Fruit fly (Drosophila melanogaster) whole organism, embryonic: ENCODE measurements around the gene CG46397.

Experiments
- Atf-2 ChIP-seq: fragments of 200-800 bp; sonication (Bioruptor generic); optimal IDR thresholded peaks from 2 replicates; lab custom pipeline; 2016; ENCODE audit warnings: missing biosample characterization, missing genetic modification characterization
- CG10565 ChIP-seq: fragments of 200-800 bp; sonication (Bioruptor generic); optimal IDR thresholded peaks from 3 replicates; lab custom pipeline; 2016; ENCODE audit warnings: missing biosample characterization, mild to moderate bottlenecking, missing genetic modification characterization
- CG11696 ChIP-seq: fragments of 200-800 bp; sonication (Bioruptor generic); IDR thresholded peaks from 2 replicates; pipeline ENCODE4 v1.3.6; 2022; ENCODE audit warnings: missing biosample characterization, missing genetic modification characterization
- CG12071 ChIP-seq: fragments of 200-800 bp; sonication (Bioruptor generic); optimal IDR thresholded peaks from 3 replicates; lab custom pipeline; 2018; ENCODE audit warnings: missing biosample characterization, mild to moderate bottlenecking, missing genetic modification characterization
- CG12104 ChIP-seq: fragments of 200-800 bp; sonication (Bioruptor generic); optimal IDR thresholded peaks from 3 replicates; lab custom pipeline; 2016; ENCODE audit warnings: missing biosample characterization, missing genetic modification characterization
- CG14050 ChIP-seq: fragments of 200-800 bp; sonication (Bioruptor generic); IDR thresholded peaks from 3 replicates; pipeline ENCODE4 v1.3.6; 2022; ENCODE audit warnings: missing biosample characterization, missing genetic modification characterization
- CG14667 ChIP-seq: fragments of 200-800 bp; sonication (Bioruptor generic); IDR thresholded peaks from 2 replicates; pipeline ENCODE4 v1.3.6; 2022; ENCODE audit warnings: missing biosample characterization, missing genetic modification characterization
- CG17361 ChIP-seq: fragments of 200-800 bp; sonication (Bioruptor generic); IDR thresholded peaks from 3 replicates; pipeline ENCODE4 v1.3.6; 2022; ENCODE audit warnings: missing biosample characterization, missing genetic modification characterization
- CG17912 ChIP-seq: fragments of 200-800 bp; sonication (Bioruptor generic); optimal IDR thresholded peaks from 2 replicates; lab custom pipeline; 2018; ENCODE audit warnings: missing biosample characterization, mild to moderate bottlenecking, missing genetic modification characterization
- CG18476 ChIP-seq: fragments of 200-800 bp; sonication (Bioruptor generic); optimal IDR thresholded peaks from 2 replicates; lab custom pipeline; 2016; ENCODE audit warnings: missing biosample characterization, mild to moderate bottlenecking, missing genetic modification characterization
- CG2678 ChIP-seq: fragments of 200-800 bp; sonication (Bioruptor generic); optimal IDR thresholded peaks from 3 replicates; lab custom pipeline; 2019; ENCODE audit warnings: missing biosample characterization, mild to moderate bottlenecking, missing genetic modification characterization, moderate library complexity
- CG3281 ChIP-seq: fragments of 200-800 bp; sonication (Bioruptor generic); optimal IDR thresholded peaks from 3 replicates; lab custom pipeline; 2017; ENCODE audit warnings: missing biosample characterization, mild to moderate bottlenecking, missing genetic modification characterization
- CG34224 ChIP-seq: fragments of 200-800 bp; sonication (Bioruptor generic); IDR thresholded peaks from 3 replicates; pipeline ENCODE4 v1.3.6; 2022; ENCODE audit warnings: missing biosample characterization, missing genetic modification characterization; ENCODE audit not compliant: partially characterized antibody
- CG3847 ChIP-seq: fragments of 200-800 bp; sonication (Bioruptor generic); IDR thresholded peaks from 2 replicates; pipeline ENCODE4 v1.3.6; 2022; ENCODE audit warnings: missing biosample characterization, missing genetic modification characterization
- CG6175 ChIP-seq: fragments of 200-800 bp; sonication (Bioruptor generic); IDR thresholded peaks from 3 replicates; pipeline ENCODE4 v1.3.6; 2022; ENCODE audit warnings: missing biosample characterization, missing genetic modification characterization
- CG6854 ChIP-seq: fragments of 200-800 bp; sonication (Bioruptor generic); optimal IDR thresholded peaks from 3 replicates; lab custom pipeline; 2017; ENCODE audit warnings: missing biosample characterization, mild to moderate bottlenecking, missing genetic modification characterization
- CG7271 ChIP-seq: fragments of 200-800 bp; sonication (Bioruptor generic); optimal IDR thresholded peaks from 2 replicates; lab custom pipeline; 2018; ENCODE audit warnings: missing biosample characterization, mild to moderate bottlenecking, missing genetic modification characterization, moderate library complexity
- CG7556 ChIP-seq: fragments of 200-800 bp; sonication (Bioruptor generic); optimal IDR thresholded peaks from 2 replicates; lab custom pipeline; 2017; ENCODE audit warnings: missing biosample characterization, mild to moderate bottlenecking, missing genetic modification characterization
- CG7928 ChIP-seq: fragments of 200-800 bp; sonication (Bioruptor generic); optimal IDR thresholded peaks from 2 replicates; lab custom pipeline; 2017; ENCODE audit warnings: missing biosample characterization, mild to moderate bottlenecking, missing genetic modification characterization
- CG8359 ChIP-seq: fragments of 200-800 bp; sonication (Bioruptor generic); optimal IDR thresholded peaks from 2 replicates; lab custom pipeline; 2017; ENCODE audit warnings: missing biosample characterization, mild to moderate bottlenecking, missing genetic modification characterization, borderline replicate concordance
- CG9215 ChIP-seq: fragments of 200-800 bp; sonication (Bioruptor generic); IDR thresholded peaks from 2 replicates; pipeline ENCODE4 v1.3.6; 2022; ENCODE audit warnings: missing biosample characterization, missing genetic modification characterization
- CHES-1-like ChIP-seq: fragments of 200-800 bp; sonication (Bioruptor generic); optimal IDR thresholded peaks from 2 replicates; lab custom pipeline; 2016; ENCODE audit warnings: missing biosample characterization, missing genetic modification characterization
- CkIIα-i1 ChIP-seq: fragments of 200-800 bp; sonication (Bioruptor generic); IDR thresholded peaks from 2 replicates; pipeline ENCODE4 v1.3.6; 2022; ENCODE audit warnings: missing biosample characterization, missing genetic modification characterization
- CrebB ChIP-seq: fragments of 200-800 bp; sonication (Bioruptor generic); optimal IDR thresholded peaks from 3 replicates; lab custom pipeline; 2018; ENCODE audit warnings: missing biosample characterization, mild to moderate bottlenecking, missing genetic modification characterization
- Doc2 ChIP-seq: fragments of 200-800 bp; sonication (Bioruptor generic); IDR thresholded peaks from 2 replicates; pipeline ENCODE4 v1.3.6; 2022; ENCODE audit warnings: missing biosample characterization, missing genetic modification characterization
- Drgx ChIP-seq: fragments of 200-800 bp; sonication (Bioruptor generic); IDR thresholded peaks from 2 replicates; pipeline ENCODE4 v1.3.6; 2022; ENCODE audit warnings: missing biosample characterization, missing genetic modification characterization
- E2f1 ChIP-seq: fragments of 200-800 bp; sonication (Bioruptor generic); IDR thresholded peaks from 2 replicates; pipeline ENCODE4 v1.3.6; 2022; ENCODE audit warnings: missing biosample characterization, missing genetic modification characterization
- H15 ChIP-seq: fragments of 200-800 bp; sonication (Bioruptor generic); IDR thresholded peaks from 3 replicates; pipeline ENCODE4 v1.3.6; 2022; ENCODE audit warnings: missing biosample characterization, missing genetic modification characterization
- HLH3B ChIP-seq: fragments of 200-800 bp; sonication (Bioruptor generic); IDR thresholded peaks from 2 replicates; pipeline ENCODE4 v1.3.6; 2022; ENCODE audit warnings: missing biosample characterization, missing genetic modification characterization
- Hsf ChIP-seq: fragments of 200-800 bp; sonication (Bioruptor generic); optimal IDR thresholded peaks from 3 replicates; lab custom pipeline; 2016; ENCODE audit warnings: missing biosample characterization, missing genetic modification characterization
- MESR4 ChIP-seq: fragments of 200-800 bp; sonication (Bioruptor generic); optimal IDR thresholded peaks from 2 replicates; lab custom pipeline; 2018; ENCODE audit warnings: missing biosample characterization, mild to moderate bottlenecking, missing genetic modification characterization, moderate library complexity
- NC2β ChIP-seq: fragments of 200-800 bp; sonication (Bioruptor generic); optimal IDR thresholded peaks from 2 replicates; lab custom pipeline; 2016; ENCODE audit warnings: missing biosample characterization, missing genetic modification characterization
- NfI ChIP-seq: fragments of 200-800 bp; sonication (Bioruptor generic); optimal IDR thresholded peaks from 3 replicates; lab custom pipeline; 2018; ENCODE audit warnings: missing biosample characterization, mild to moderate bottlenecking, missing genetic modification characterization, moderate library complexity
- Spps ChIP-seq: fragments of 200-800 bp; sonication (Bioruptor generic); optimal IDR thresholded peaks from 2 replicates; lab custom pipeline; 2018; ENCODE audit warnings: missing biosample characterization, mild to moderate bottlenecking, missing genetic modification characterization
- az2 ChIP-seq: fragments of 200-800 bp; sonication (Bioruptor generic); optimal IDR thresholded peaks from 3 replicates; lab custom pipeline; 2016; ENCODE audit warnings: missing biosample characterization, missing genetic modification characterization
- bbx ChIP-seq: fragments of 200-800 bp; sonication (Bioruptor generic); IDR thresholded peaks from 2 replicates; pipeline ENCODE4 v1.3.6; 2022; ENCODE audit warnings: missing biosample characterization, missing genetic modification characterization; ENCODE audit not compliant: partially characterized antibody
- bowl ChIP-seq: fragments of 200-800 bp; sonication (Bioruptor generic); IDR thresholded peaks from 2 replicates; pipeline ENCODE4 v1.3.6; 2022; ENCODE audit warnings: missing biosample characterization, missing genetic modification characterization
- btn ChIP-seq: fragments of 200-800 bp; sonication (Bioruptor generic); optimal IDR thresholded peaks from 2 replicates; lab custom pipeline; 2016; ENCODE audit warnings: missing biosample characterization, missing genetic modification characterization
- croc ChIP-seq: fragments of 200-800 bp; sonication (Bioruptor generic); conservative IDR thresholded peaks from 3 replicates; pipeline ENCODE4 v1.3.6; 2022; ENCODE audit warnings: missing biosample characterization, missing genetic modification characterization
- danr ChIP-seq: fragments of 200-800 bp; sonication (Bioruptor generic); IDR thresholded peaks from 2 replicates; pipeline ENCODE4 v1.3.6; 2022; ENCODE audit warnings: missing biosample characterization, missing genetic modification characterization
- dmrt11E ChIP-seq: fragments of 200-800 bp; sonication (Bioruptor generic); optimal IDR thresholded peaks from 3 replicates; lab custom pipeline; 2018; ENCODE audit warnings: missing biosample characterization, mild to moderate bottlenecking, missing genetic modification characterization, moderate library complexity
- dysf ChIP-seq: fragments of 200-800 bp; sonication (Bioruptor generic); IDR thresholded peaks from 3 replicates; pipeline ENCODE4 v1.3.6; 2022; ENCODE audit warnings: missing biosample characterization, missing genetic modification characterization
- fru ChIP-seq: fragments of >200 bp; optimal IDR thresholded peaks from 2 replicates; lab custom pipeline; 2017
- lov ChIP-seq, 2 experiments: fragments of 200-800 bp in 1 of 2; fragments of >200 bp in 1 of 2; sonication (Bioruptor generic) in 1 of 2; IDR thresholded peaks in 1 of 2; optimal IDR thresholded peaks in 1 of 2; 2 replicates in 1 of 2; 3 replicates in 1 of 2; pipeline versions ENCODE4 v1.3.6 to Lab custom; 2017 to 2022; ENCODE audit warnings: missing biosample characterization in 1 of 2, missing genetic modification characterization in 1 of 2
- nerfin-1 ChIP-seq: fragments of 200-800 bp; sonication (Bioruptor generic); optimal IDR thresholded peaks from 3 replicates; lab custom pipeline; 2019; ENCODE audit warnings: missing biosample characterization, mild to moderate bottlenecking, missing genetic modification characterization, moderate library complexity
- pnt ChIP-seq: fragments of 200-800 bp; sonication (Bioruptor generic); optimal IDR thresholded peaks from 3 replicates; lab custom pipeline; 2016; ENCODE audit warnings: missing biosample characterization, missing genetic modification characterization
- prd ChIP-seq, 3 experiments: fragments of >200 bp in 2 of 3; fragments of 200-800 bp in 1 of 3; sonication (Bioruptor generic) in 1 of 3; optimal IDR thresholded peaks in 2 of 3; IDR thresholded peaks in 1 of 3; 2 replicates in 2 of 3; 3 replicates in 1 of 3; pipeline versions ENCODE4 v1.3.6 to Lab custom; 2017 to 2022; ENCODE audit warnings: missing biosample characterization in 1 of 3, missing genetic modification characterization in 1 of 3
- toy ChIP-seq: fragments of 200-800 bp; sonication (Bioruptor generic); IDR thresholded peaks from 2 replicates; pipeline ENCODE4 v1.3.6; 2022; ENCODE audit warnings: missing biosample characterization, missing genetic modification characterization
- tup ChIP-seq: fragments of 200-800 bp; sonication (Bioruptor generic); optimal IDR thresholded peaks from 2 replicates; lab custom pipeline; 2016; ENCODE audit warnings: missing biosample characterization, mild to moderate bottlenecking, missing genetic modification characterization, moderate library complexity
- unc-4 ChIP-seq: fragments of 200-800 bp; sonication (Bioruptor generic); IDR thresholded peaks from 2 replicates; pipeline ENCODE4 v1.3.6; 2022; ENCODE audit warnings: missing biosample characterization, missing genetic modification characterization; ENCODE audit not compliant: partially characterized antibody
- wdn ChIP-seq: fragments of 200-800 bp; sonication (Bioruptor generic); IDR thresholded peaks from 2 replicates; pipeline ENCODE4 v1.3.6; 2022; ENCODE audit warnings: missing biosample characterization, missing genetic modification characterization
- zfh2 ChIP-seq: fragments of 200-800 bp; sonication (Bioruptor generic); optimal IDR thresholded peaks from 2 replicates; lab custom pipeline; 2016; ENCODE audit warnings: missing biosample characterization, missing genetic modification characterization

The CG46397 gene

dm6 chr2L:8943110-8943509 is 4.0 kb upstream of the CG46397 start, which contains the start of gene CG9515 (continued):
- TF ChIP-seq CG9215 (GFP tag; lab: Robert Waterston, UW) (no peak), CG10565 (GFP tag; lab: Kevin White, UChicago) (no peak), E2f1 (no peak), Hsf (GFP tag; lab: Kevin White, UChicago) (no peak), CG34224 (GFP tag; lab: Robert Waterston, UW) (peak; percentile 85), lov (optimal IDR thresholded peaks at IDR 0.05; lab: Kevin White, UChicago) (no peak), lov (GFP tag; IDR thresholded peaks at IDR 0.05; lab: Robert Waterston, UW) (no peak), CG3847 (GFP tag; lab: Robert Waterston, UW) (no peak), dmrt11E (tag; lab: Kevin White, UChicago) (no peak), fru (lab: Kevin White, UChicago) (no peak), CG6854 (GFP tag; lab: Kevin White, UChicago) (no peak), pnt (GFP tag; lab: Kevin White, UChicago) (no peak), zfh2 (GFP tag; lab: Kevin White, UChicago) (no peak), dysf (GFP tag; lab: Robert Waterston, UW) (no peak), unc-4 (GFP tag; lab: Robert Waterston, UW) (peak; percentile 71), CG8359 (GFP tag; lab: Kevin White, UChicago) (no peak), CG12071 (no peak), croc (no peak), CG17912 (GFP tag; lab: Kevin White, UChicago) (no peak), CG14667 (no peak), CG7556 (GFP tag; lab: Kevin White, UChicago) (no peak), danr (GFP tag; lab: Robert Waterston, UW) (no peak), CHES-1-like (GFP tag; lab: Kevin White, UChicago) (no peak), HLH3B (GFP tag; lab: Robert Waterston, UW) (no peak), CG6175 (GFP tag; lab: Robert Waterston, UW) (no peak), Spps (tag; lab: Kevin White, UChicago) (no peak), NfI (GFP tag; lab: Kevin White, UChicago) (no peak), CG11696 (GFP tag; lab: Robert Waterston, UW) (no peak), CG2678 (tag; lab: Kevin White, UChicago) (no peak), CG14050 (no peak), CG18476 (no peak), CG3281 (GFP tag; lab: Kevin White, UChicago) (no peak), wdn (no peak), CG7928 (GFP tag; lab: Kevin White, UChicago) (no peak), CG7271 (no peak), bbx (GFP tag; lab: Robert Waterston, UW) (peak; percentile 88), CG12104 (no peak), az2 (no peak), NC2β (GFP tag; lab: Kevin White, UChicago) (no peak), CkIIα-i1 (GFP tag; lab: Robert Waterston, UW) (no peak), toy (GFP tag; lab: Robert Waterston, UW) (no peak), Doc2 (no peak), btn (GFP tag; lab: Kevin White, UChicago) (no peak), Drgx (GFP tag; lab: Robert Waterston, UW) (no peak), CG17361 (GFP tag; lab: Robert Waterston, UW) (no peak), bowl (GFP tag; lab: Robert Waterston, UW) (no peak), H15 (GFP tag; lab: Robert Waterston, UW) (no peak), prd (optimal IDR thresholded peaks at IDR 0.05; lab: Kevin White, UChicago) (no peak), prd (GFP tag; IDR thresholded peaks at IDR 0.05; lab: Robert Waterston, UW) (no peak), tup (GFP tag; lab: Kevin White, UChicago) (no peak), CrebB (tag; lab: Kevin White, UChicago) (no peak), MESR4 (peak; percentile 21), Atf-2 (GFP tag; lab: Kevin White, UChicago) (no peak), nerfin-1 (tag; lab: Kevin White, UChicago) (no peak)
